Fruit fly (Drosophila melanogaster): Measurements from ENCODE around the gene Yp3.

Gene Yp3

DNA sequence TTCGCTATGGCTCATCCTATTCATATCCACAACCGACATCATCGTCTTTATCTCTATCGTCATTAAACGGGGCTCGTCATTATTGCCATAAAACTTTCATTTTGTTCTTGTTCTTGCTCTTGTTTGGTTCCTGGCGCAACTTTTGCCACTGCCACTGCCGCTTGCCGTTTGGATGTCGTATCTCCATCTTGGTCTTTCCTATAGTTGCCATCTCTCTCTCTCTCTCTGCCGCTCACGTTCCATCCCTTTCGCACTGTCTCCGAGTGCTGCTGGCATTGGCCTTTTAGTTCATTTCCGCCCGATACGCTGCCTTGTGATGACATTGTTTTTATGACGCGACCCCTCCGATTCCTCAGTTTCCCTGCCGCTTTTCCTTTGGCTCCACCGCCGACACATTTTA lies 33.1 kb downstream of the Yp3 start:
- TF ChIP-seq GATAd (GFP tag; optimal IDR thresholded peaks at IDR 0.05) = no peak
- TF ChIP-seq lola (GFP tag; optimal IDR thresholded peaks at IDR 0.05) = no peak
- TF ChIP-seq jim (GFP tag; optimal IDR thresholded peaks at IDR 0.05) = no peak
- TF ChIP-seq Mio (GFP tag; optimal IDR thresholded peaks at IDR 0.05) = no peak
- TF ChIP-seq Dfd (GFP tag; optimal IDR thresholded peaks at IDR 0.05) = no peak
- no peak for TF ChIP-seq sv (GFP tag; optimal IDR thresholded peaks at IDR 0.05)
- no peak for TF ChIP-seq dsf (GFP tag; optimal IDR thresholded peaks at IDR 0.05; ENCODE audit: borderline replicate concordance)

DNA sequence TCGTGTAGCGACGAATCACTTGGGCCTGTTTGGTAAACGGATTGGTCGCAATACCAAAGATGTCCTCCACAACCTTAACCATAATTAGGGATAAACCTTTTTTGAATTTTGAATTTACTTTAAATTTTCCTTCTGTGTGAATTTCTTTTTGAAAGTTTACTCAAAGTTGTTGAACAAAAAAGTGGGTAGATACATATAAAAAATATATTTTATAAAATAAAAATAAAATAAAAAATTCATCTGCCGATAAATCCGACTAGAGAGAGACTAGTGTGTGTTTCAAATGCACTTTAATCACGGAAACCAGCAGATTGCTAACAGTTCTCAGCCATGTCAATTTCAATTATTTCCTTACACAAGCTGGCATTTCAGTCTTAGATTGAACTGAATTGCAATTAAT lies 38.2 kb downstream of the Yp3 start, which contains the start of gene CG10996:
Gene CG10996, minus strand, starts transcription at position 101 of the 400 bp plus-strand sequence.
- TF ChIP-seq fru (GFP tag; optimal IDR thresholded peaks at IDR 0.05) (no peak), rgr (GFP tag; optimal IDR thresholded peaks at IDR 0.05) (no peak), dmrt93B (GFP tag; optimal IDR thresholded peaks at IDR 0.05) (no peak), tai (GFP tag; optimal IDR thresholded peaks at IDR 0.05) (no peak)

DNA sequence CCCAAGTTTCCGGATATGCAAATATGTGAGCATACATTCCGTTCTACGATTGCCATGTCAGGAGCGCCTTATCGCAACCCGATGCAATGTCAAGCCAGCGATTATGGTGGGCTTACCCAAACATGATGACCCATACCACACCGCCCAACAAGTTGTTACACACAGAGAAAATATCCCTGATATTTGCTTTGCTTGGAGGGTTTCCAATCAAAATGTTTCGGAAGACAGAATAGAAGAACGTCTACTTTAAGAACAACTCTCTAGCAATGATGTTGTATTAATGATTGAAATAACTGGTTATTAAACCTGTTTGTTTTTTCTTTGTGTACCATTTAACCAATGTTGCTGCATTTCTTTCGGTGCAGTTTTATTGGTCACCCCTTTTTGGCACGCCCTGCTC lies 41.3 kb downstream of the Yp3 start:
- no peak for TF ChIP-seq Rel (GFP tag; optimal IDR thresholded peaks at IDR 0.05)
- no peak for TF ChIP-seq Rel (tag; optimal IDR thresholded peaks at IDR 0.05)
- no peak for TF ChIP-seq lola (GFP tag; optimal IDR thresholded peaks at IDR 0.05)
- TF ChIP-seq Mio (GFP tag; optimal IDR thresholded peaks at IDR 0.05) = no peak
- no peak for TF ChIP-seq Dfd (GFP tag; optimal IDR thresholded peaks at IDR 0.05)
- TF ChIP-seq h (GFP tag; optimal IDR thresholded peaks at IDR 0.05) = peak; percentile 5
- TF ChIP-seq sv (GFP tag; optimal IDR thresholded peaks at IDR 0.05) = no peak
- no peak for TF ChIP-seq dl (GFP tag; optimal IDR thresholded peaks at IDR 0.05; ENCODE audit: insufficient read depth in 1 of 2, partially characterized antibody in 2 of 2)
- TF ChIP-seq foxo (GFP tag; optimal IDR thresholded peaks at IDR 0.05) = peak in 1 of 2 experiments; percentile 33
- TF ChIP-seq usp (GFP tag; optimal IDR thresholded peaks at IDR 0.05) = no peak
- peak; percentile 17 for TF ChIP-seq fru (GFP tag; optimal IDR thresholded peaks at IDR 0.05)

DNA sequence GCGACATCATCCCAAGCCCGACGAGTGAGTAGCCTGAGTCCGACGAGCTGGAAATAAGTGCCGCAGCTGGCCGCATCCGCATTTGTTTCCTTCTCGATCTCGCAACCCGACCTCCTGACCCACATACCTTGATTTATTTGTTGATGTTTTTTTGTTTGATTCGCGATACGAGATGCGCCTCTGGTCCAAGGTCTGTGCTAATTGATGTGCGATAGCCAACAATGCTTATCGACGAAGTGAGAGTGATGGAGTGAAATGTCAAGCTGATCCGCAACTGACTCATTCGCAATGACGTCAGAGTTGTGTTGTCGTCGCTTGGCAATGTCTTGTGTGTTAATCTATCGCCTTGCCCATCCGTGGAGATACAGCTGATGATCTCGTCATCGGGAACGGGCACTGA lies 45.1 kb downstream of the Yp3 start:
- no peak for TF ChIP-seq CrebA (GFP tag; optimal IDR thresholded peaks at IDR 0.05; ENCODE audit: borderline replicate concordance)
- no peak for TF ChIP-seq N (GFP tag; optimal IDR thresholded peaks at IDR 0.05)
- TF ChIP-seq brk (GFP tag; optimal IDR thresholded peaks at IDR 0.05) = no peak
- no peak for TF ChIP-seq Sp1 (GFP tag; optimal IDR thresholded peaks at IDR 0.05)
- TF ChIP-seq Vsx2 (GFP tag; optimal IDR thresholded peaks at IDR 0.05; ENCODE audit: partially characterized antibody) = no peak
- TF ChIP-seq HLH106 (tag; optimal IDR thresholded peaks at IDR 0.05) = no peak
- no peak for TF ChIP-seq sage (GFP tag; optimal IDR thresholded peaks at IDR 0.05)
- TF ChIP-seq Dif (GFP tag; optimal IDR thresholded peaks at IDR 0.05; ENCODE audit: partially characterized antibody) = no peak
- no peak for TF ChIP-seq h (GFP tag; optimal IDR thresholded peaks at IDR 0.05)
- TF ChIP-seq woc (GFP tag; optimal IDR thresholded peaks at IDR 0.05) = no peak

DNA sequence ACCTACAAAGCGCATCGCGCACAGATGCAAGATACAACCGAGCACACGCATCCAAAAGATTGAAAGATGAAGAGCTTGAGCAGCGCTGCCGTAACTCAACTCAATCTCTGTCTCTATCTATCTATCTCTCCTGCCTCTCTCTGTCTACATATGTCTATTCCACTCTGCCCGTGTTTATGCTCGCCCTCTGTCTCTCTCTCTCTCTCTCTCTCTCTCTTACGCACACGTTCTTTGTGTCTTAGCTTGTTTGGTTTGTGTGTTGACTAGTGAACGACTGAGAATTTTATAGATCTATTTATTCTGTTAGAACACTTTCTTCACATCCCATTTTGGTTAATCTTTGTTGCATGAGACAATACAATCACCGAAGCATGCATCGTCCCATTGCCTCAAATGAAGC lies 46.2 kb downstream of the Yp3 start:
- TF ChIP-seq Hnf4 (GFP tag; optimal IDR thresholded peaks at IDR 0.05) = no peak
- TF ChIP-seq dmrt93B (GFP tag; optimal IDR thresholded peaks at IDR 0.05) = no peak
- TF ChIP-seq woc (GFP tag; optimal IDR thresholded peaks at IDR 0.05) = no peak
- TF ChIP-seq tai (GFP tag; optimal IDR thresholded peaks at IDR 0.05) = no peak
- no peak for TF ChIP-seq CrebA (GFP tag; optimal IDR thresholded peaks at IDR 0.05; ENCODE audit: borderline replicate concordance)
- no peak for TF ChIP-seq dsf (GFP tag; optimal IDR thresholded peaks at IDR 0.05; ENCODE audit: borderline replicate concordance)
- TF ChIP-seq Myc (optimal IDR thresholded peaks at IDR 0.05) = no peak
- no peak for TF ChIP-seq Hr78 (GFP tag; optimal IDR thresholded peaks at IDR 0.05)
- TF ChIP-seq jim (GFP tag; optimal IDR thresholded peaks at IDR 0.05) = no peak
- TF ChIP-seq CG32264 (GFP tag; optimal IDR thresholded peaks at IDR 0.05) = no peak
- TF ChIP-seq Jra (GFP tag; optimal IDR thresholded peaks at IDR 0.05) = no peak
- no peak for TF ChIP-seq Rel (GFP tag; optimal IDR thresholded peaks at IDR 0.05)
- TF ChIP-seq Rel (tag; optimal IDR thresholded peaks at IDR 0.05) = no peak
- TF ChIP-seq br (GFP tag; optimal IDR thresholded peaks at IDR 0.05) = no peak
- no peak for TF ChIP-seq pan (optimal IDR thresholded peaks at IDR 0.05)
- TF ChIP-seq Hr83 (GFP tag; optimal IDR thresholded peaks at IDR 0.05; ENCODE audit: poor library complexity, severe bottlenecking) = no peak
- no peak for TF ChIP-seq foxo (GFP tag; optimal IDR thresholded peaks at IDR 0.05)
- TF ChIP-seq ey (GFP tag; optimal IDR thresholded peaks at IDR 0.05) = no peak
- no peak for TF ChIP-seq Abd-B (GFP tag; optimal IDR thresholded peaks at IDR 0.05)

All from whole organism, wandering third instar larva.